Worm (Caenorhabditis elegans) whole organism, L4 larva: ENCODE measurements around the gene ZK813.7.

Experiments
- D1046.2 ChIP-seq: fragments of 200-800 bp; sonication (Bioruptor generic); IDR thresholded peaks from 2 replicates; pipeline ENCODE4 v1.3.6; 2022; ENCODE audit warnings: missing genetic modification characterization, missing compliant biosample characterization
- F49E8.2 ChIP-seq: sonication (generic microtip); optimal IDR thresholded peaks from 2 replicates; lab custom pipeline; 2016; ENCODE audit warnings: missing compliant biosample characterization, mild to moderate bottlenecking, missing genetic modification characterization, borderline replicate concordance
- T20F7.1 ChIP-seq: fragments of 200-800 bp; sonication (Bioruptor generic); optimal IDR thresholded peaks from 2 replicates; lab custom pipeline; 2018; ENCODE audit warnings: mild to moderate bottlenecking, missing genetic modification characterization, missing compliant biosample characterization
- ceh-44 ChIP-seq: fragments of 200-800 bp; sonication (Bioruptor generic); IDR thresholded peaks from 2 replicates; pipeline ENCODE4 v1.3.6; 2022; ENCODE audit warnings: missing genetic modification reagents, missing genetic modification characterization, missing compliant biosample characterization
- ceh-62 ChIP-seq: sonication (generic microtip); optimal IDR thresholded peaks from 2 replicates; lab custom pipeline; 2017; ENCODE audit warnings: missing biosample characterization, missing genetic modification characterization
- daf-16 ChIP-seq, 3 experiments: sonication (generic microtip); optimal IDR thresholded peaks; 2 replicates each; lab custom pipeline; 2016 to 2017; ENCODE audit warnings: missing genetic modification characterization in 3 of 3, missing genetic modification reagents in 3 of 3, mild to moderate bottlenecking in 2 of 3, missing compliant biosample characterization in 2 of 3, missing biosample characterization in 1 of 3, moderate library complexity in 1 of 3
- daf-19 ChIP-seq: fragments of 200-800 bp; sonication (Bioruptor generic); conservative IDR thresholded peaks from 2 replicates; pipeline ENCODE4 v1.3.6; 2022; ENCODE audit warnings: missing genetic modification characterization, missing compliant biosample characterization
- dmd-9 ChIP-seq: fragments of 200-800 bp; sonication (Bioruptor generic); IDR thresholded peaks from 2 replicates; pipeline ENCODE4 v1.3.6; 2022; ENCODE audit warnings: missing genetic modification reagents, missing genetic modification characterization, missing compliant biosample characterization
- fkh-10 ChIP-seq: fragments of 150-350 bp; optimal IDR thresholded peaks from 2 replicates; lab custom pipeline; 2014; ENCODE audit warnings: missing biosample characterization, missing genetic modification reagents, missing genetic modification characterization
- gei-8 ChIP-seq: fragments of 200-800 bp; sonication (Bioruptor generic); optimal IDR thresholded peaks from 2 replicates; lab custom pipeline; 2018; ENCODE audit warnings: mild to moderate bottlenecking, missing genetic modification characterization, missing compliant biosample characterization
- hif-1 ChIP-seq, 2 experiments: sonication (generic microtip); optimal IDR thresholded peaks; 2 replicates each; lab custom pipeline; 2016 to 2017; ENCODE audit warnings: missing compliant biosample characterization in 2 of 2, missing genetic modification characterization in 2 of 2, missing genetic modification reagents in 2 of 2, missing genotype in 2 of 2, mild to moderate bottlenecking in 1 of 2
- hlh-11 ChIP-seq: fragments of 200-800 bp; sonication (Bioruptor generic); optimal IDR thresholded peaks from 2 replicates; lab custom pipeline; 2018; ENCODE audit warnings: mild to moderate bottlenecking, missing genetic modification characterization, missing compliant biosample characterization
- lim-7 ChIP-seq: fragments of 200-800 bp; sonication (Bioruptor generic); IDR thresholded peaks from 2 replicates; pipeline ENCODE4 v1.3.6; 2022; ENCODE audit warnings: missing genetic modification characterization, missing compliant biosample characterization
- lin-13 ChIP-seq: fragments of 150-350 bp; optimal IDR thresholded peaks from 2 replicates; lab custom pipeline; 2014; ENCODE audit warnings: missing biosample characterization, missing genetic modification reagents, missing genetic modification characterization
- lin-15B ChIP-seq: fragments of 150-350 bp; sonication (generic microtip); optimal IDR thresholded peaks from 3 replicates; lab custom pipeline; 2014; ENCODE audit warnings: missing biosample characterization, missing genetic modification characterization
- lir-3 ChIP-seq: sonication (generic microtip); optimal IDR thresholded peaks from 2 replicates; lab custom pipeline; 2016; ENCODE audit warnings: mild to moderate bottlenecking, missing genetic modification characterization, missing compliant biosample characterization
- mdl-1 ChIP-seq, 2 experiments: fragments of 150-350 bp in 1 of 2; sonication (generic microtip) in 1 of 2; optimal IDR thresholded peaks; 2 replicates each; lab custom pipeline; 2014 to 2017; ENCODE audit warnings: missing biosample characterization in 2 of 2, missing genetic modification characterization in 2 of 2
- mdt-29 ChIP-seq: fragments of 200-800 bp; sonication (Bioruptor generic); IDR thresholded peaks from 2 replicates; pipeline ENCODE4 v1.3.6; 2022; ENCODE audit warnings: missing genetic modification reagents, missing genetic modification characterization, missing compliant biosample characterization
- mes-2 ChIP-seq: sonication (generic microtip); optimal IDR thresholded peaks from 2 replicates; lab custom pipeline; 2016; ENCODE audit warnings: missing genotype, mild to moderate bottlenecking, missing genetic modification characterization, missing compliant biosample characterization; ENCODE audit not compliant: poor library complexity, severe bottlenecking
- nhr-102 ChIP-seq: sonication (generic microtip); optimal IDR thresholded peaks from 2 replicates; lab custom pipeline; 2016; ENCODE audit warnings: mild to moderate bottlenecking, missing genetic modification characterization, moderate library complexity, missing compliant biosample characterization
- nhr-28 ChIP-seq: fragments of 150-350 bp; optimal IDR thresholded peaks from 2 replicates; lab custom pipeline; 2014; ENCODE audit warnings: missing biosample characterization, missing genetic modification characterization
- nhr-42 ChIP-seq: fragments of 200-800 bp; sonication (Bioruptor generic); IDR thresholded peaks from 2 replicates; pipeline ENCODE4 v1.3.6; 2022; ENCODE audit warnings: missing genetic modification characterization, missing compliant biosample characterization
- nhr-77 ChIP-seq: fragments of 150-350 bp; optimal IDR thresholded peaks from 2 replicates; lab custom pipeline; 2014; ENCODE audit warnings: missing biosample characterization, missing genetic modification characterization
- pqm-1 ChIP-seq: sonication (generic microtip); optimal IDR thresholded peaks from 2 replicates; lab custom pipeline; 2017; ENCODE audit warnings: missing biosample characterization, missing genetic modification characterization
- rbr-2 ChIP-seq: sonication (generic microtip); optimal IDR thresholded peaks from 2 replicates; lab custom pipeline; 2016; ENCODE audit warnings: missing genotype, missing genetic modification characterization, missing compliant biosample characterization
- set-16 ChIP-seq: fragments of 200-800 bp; sonication (Bioruptor generic); IDR thresholded peaks from 2 replicates; pipeline ENCODE4 v1.3.6; 2022; ENCODE audit warnings: missing genetic modification reagents, missing genetic modification characterization, missing compliant biosample characterization
- unc-62 ChIP-seq, 3 experiments: fragments of 150-350 bp in 1 of 3; sonication (generic microtip); optimal IDR thresholded peaks in 2 of 3; peaks in 1 of 3; 1 replicate in 1 of 3; 2 replicates in 2 of 3; lab custom pipeline; 2014 to 2017; ENCODE audit warnings: missing biosample characterization in 3 of 3, missing genetic modification characterization in 3 of 3, missing genetic modification reagents in 3 of 3, missing genotype in 1 of 3
- zfp-3 ChIP-seq: fragments of 200-800 bp; sonication (Bioruptor generic); conservative IDR thresholded peaks from 2 replicates; pipeline ENCODE4 v1.3.6; 2022; ENCODE audit warnings: missing genetic modification reagents, missing genetic modification characterization, missing compliant biosample characterization
- ztf-11 ChIP-seq: fragments of 150-350 bp; optimal IDR thresholded peaks from 2 replicates; lab custom pipeline; 2014; ENCODE audit warnings: missing biosample characterization, missing genetic modification characterization

Gene ZK813.7

DNA sequence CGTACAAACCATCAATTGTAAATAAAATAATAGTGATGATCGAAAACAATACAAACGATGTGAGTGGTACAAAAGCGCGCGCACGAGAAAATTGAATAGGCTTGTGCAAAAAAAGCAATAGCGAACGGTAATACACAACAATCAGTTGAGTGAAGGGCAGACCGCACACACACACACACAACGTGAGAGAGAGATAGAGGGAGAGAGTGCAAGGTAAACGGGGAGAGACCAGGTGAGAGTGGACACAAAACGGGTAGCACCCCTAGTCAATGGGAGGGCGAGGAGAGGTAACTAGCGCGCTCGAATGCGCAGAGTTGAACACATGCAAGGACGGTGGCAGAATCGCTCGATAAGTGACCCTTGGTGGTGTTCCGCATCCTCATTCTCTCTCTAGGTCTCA, 27.6 kb downstream of the ZK813.7 start (continued):
- TF ChIP-seq daf-19 (GFP tag; lab: Robert Waterston, UW) (no peak), lir-3 (no peak), ztf-11 (tag; lab: Kevin White, UChicago) (no peak), mdt-29 (GFP tag; lab: Robert Waterston, UW) (no peak), lin-13 (GFP tag; lab: Kevin White, UChicago) (no peak), gei-8 (no peak)

DNA sequence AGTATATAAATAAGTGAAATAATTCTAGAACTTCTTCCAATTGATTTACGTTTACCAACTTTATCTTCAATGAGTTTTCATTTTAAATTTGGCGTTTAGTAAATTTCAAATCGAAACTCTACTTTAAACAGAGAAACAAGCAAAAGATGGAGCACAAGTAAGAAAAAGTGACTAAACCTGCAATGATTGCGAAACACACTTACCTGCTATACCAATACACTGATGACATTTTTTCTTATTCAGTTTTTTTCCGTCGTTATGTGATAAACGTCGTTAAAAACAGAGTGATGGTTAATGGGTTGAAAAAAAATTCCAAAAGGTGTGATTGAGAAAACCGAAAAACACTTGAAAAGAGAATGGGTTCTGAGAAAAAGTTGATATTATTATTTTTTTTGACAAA, 29.2 kb downstream of the ZK813.7 start:
- no peak for TF ChIP-seq lin-15B (tag; lab: Kevin White, UChicago)
- no peak for TF ChIP-seq nhr-42
- no peak for TF ChIP-seq lim-7 (GFP tag; lab: Robert Waterston, UW)
- no peak for TF ChIP-seq fkh-10 (GFP tag; lab: Kevin White, UChicago)
- TF ChIP-seq daf-16 (GFP tag; optimal IDR thresholded peaks at IDR 0.05; lab: Kevin White, UChicago): no peak
- TF ChIP-seq daf-16 (tag; optimal IDR thresholded peaks at IDR 0.05; lab: Kevin White, UChicago): peak; percentile 27
- no peak for TF ChIP-seq lir-3
- no peak for TF ChIP-seq zfp-3 (GFP tag; lab: Robert Waterston, UW)
- TF ChIP-seq pqm-1 (tag; lab: Kevin White, UChicago): peak; percentile 49
- TF ChIP-seq D1046.2 (GFP tag; lab: Robert Waterston, UW): no peak
- no peak for TF ChIP-seq nhr-77 (tag; lab: Kevin White, UChicago)
- TF ChIP-seq T20F7.1: no peak
- TF ChIP-seq hlh-11 (tag; lab: Kevin White, UChicago): no peak
- TF ChIP-seq nhr-28 (tag; lab: Kevin White, UChicago): peak; percentile 35
- TF ChIP-seq set-16 (GFP tag; lab: Robert Waterston, UW): no peak

DNA sequence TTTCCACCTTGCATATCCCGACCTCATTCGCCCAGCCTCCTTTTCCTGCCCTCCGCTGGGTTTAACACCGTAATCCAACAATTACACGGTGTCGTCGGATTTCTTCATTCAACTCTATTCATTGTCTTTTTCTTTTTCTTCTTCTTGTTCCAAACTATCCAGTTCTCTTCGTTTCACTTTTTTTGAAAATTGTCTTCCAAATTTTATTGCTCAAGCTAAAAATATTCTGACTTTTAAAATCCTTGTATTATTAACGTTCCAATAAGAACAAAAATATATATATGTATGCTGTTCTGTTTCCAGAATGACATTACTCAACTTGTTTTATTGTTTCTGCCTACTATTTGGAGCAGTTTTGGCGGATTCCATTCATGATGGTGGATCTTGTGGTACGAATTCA, 35.3 kb downstream of the ZK813.7 start, which contains the start of gene wrt-6:
wrt-6 (plus strand) TSS at position 301 of the 400 bp plus-strand sequence.
- TF ChIP-seq nhr-102 (tag; lab: Kevin White, UChicago) (no peak), hif-1 (tag; optimal IDR thresholded peaks at IDR 0.05; lab: Kevin White, UChicago) (no peak), ceh-44 (GFP tag; lab: Robert Waterston, UW) (no peak), mdl-1 (tag; optimal IDR thresholded peaks at IDR 0.05; lab: Kevin White, UChicago) (no peak), F49E8.2 (tag; lab: Kevin White, UChicago) (no peak), nhr-28 (tag; lab: Kevin White, UChicago) (no peak)

ce11 chrX:3488074-3488688, 43.6 kb downstream of the ZK813.7 start:
- TF ChIP-seq unc-62 (GFP tag; optimal IDR thresholded peaks at IDR 0.05 in 1 of 2; lab: Kevin White, UChicago) (peak in 1 of 2 experiments; percentile 74), unc-62 (tag; optimal IDR thresholded peaks at IDR 0.05; lab: Kevin White, UChicago) (no peak), dmd-9 (GFP tag; lab: Robert Waterston, UW) (no peak)

ce11 chrX:3488993-3489392, 44.4 kb downstream of the ZK813.7 start, which contains the start of gene C12D12.3:
TSS of gene C12D12.3 (plus strand) at chrX:3489293.
- no peak for TF ChIP-seq hif-1 (tag; optimal IDR thresholded peaks at IDR 0.05; lab: Kevin White, UChicago)
- TF ChIP-seq unc-62 (GFP tag; optimal IDR thresholded peaks at IDR 0.05 in 1 of 2; lab: Kevin White, UChicago): peak in 1 of 2 experiments; percentile 58
- TF ChIP-seq unc-62 (tag; optimal IDR thresholded peaks at IDR 0.05; lab: Kevin White, UChicago): no peak
- TF ChIP-seq mes-2 (tag; lab: Kevin White, UChicago): no peak
- no peak for TF ChIP-seq rbr-2 (tag; lab: Kevin White, UChicago)
- TF ChIP-seq ceh-62: no peak

DNA sequence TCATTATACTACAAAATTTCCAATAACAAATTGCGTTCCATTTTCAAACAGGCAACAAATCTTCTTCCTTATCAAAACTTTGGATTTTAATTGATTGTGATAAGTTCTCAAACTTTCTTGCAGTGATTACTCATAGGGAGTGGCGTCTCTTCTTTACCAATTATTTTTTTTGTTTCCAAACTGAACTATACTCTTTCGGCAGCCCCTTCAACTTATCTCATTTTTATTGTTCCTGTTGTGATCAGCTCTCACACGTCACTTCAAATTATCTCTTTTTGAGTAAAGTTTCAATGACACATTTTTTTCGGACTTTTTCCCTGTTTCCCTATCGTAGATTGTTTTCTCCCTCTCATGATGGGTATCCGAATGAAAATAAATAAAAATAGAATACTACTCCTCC, 47.8 kb downstream of the ZK813.7 start:
- TF ChIP-seq nhr-42 (no peak), unc-62 (GFP tag; optimal IDR thresholded peaks at IDR 0.05 in 1 of 2; lab: Kevin White, UChicago) (peak in 1 of 2 experiments; percentile 91), unc-62 (tag; optimal IDR thresholded peaks at IDR 0.05; lab: Kevin White, UChicago) (no peak)
